Fruit fly (Drosophila melanogaster) whole organism, prepupa: ENCODE measurements around the gene TrpRS.

Experiments
- Blimp-1 ChIP-seq: fragments of 200-800 bp; sonication (Bioruptor generic); optimal IDR thresholded peaks from 3 replicates; lab custom pipeline; 2017; ENCODE audit warnings: missing biosample characterization, missing genetic modification characterization, mild to moderate bottlenecking, moderate library complexity, missing genetic modification reagents
- CG10631 ChIP-seq: fragments of 200-800 bp; sonication (Bioruptor generic); optimal IDR thresholded peaks from 2 replicates; lab custom pipeline; 2016; ENCODE audit warnings: missing biosample characterization, missing genetic modification characterization
- CG10669 ChIP-seq: fragments of 200-800 bp; sonication (Bioruptor generic); optimal IDR thresholded peaks from 3 replicates; lab custom pipeline; 2018; ENCODE audit warnings: missing biosample characterization, mild to moderate bottlenecking, missing genetic modification characterization, moderate library complexity
- CG11294 ChIP-seq: fragments of 200-800 bp; sonication (Bioruptor generic); IDR thresholded peaks from 2 replicates; pipeline ENCODE4 v1.3.6; 2022; ENCODE audit warnings: missing biosample characterization, missing genetic modification characterization
- CG11902 ChIP-seq: fragments of 200-800 bp; sonication (Bioruptor generic); optimal IDR thresholded peaks from 3 replicates; lab custom pipeline; 2016; ENCODE audit warnings: missing biosample characterization, missing genetic modification characterization
- CG15336 ChIP-seq: fragments of 200-800 bp; sonication (Bioruptor generic); IDR thresholded peaks from 2 replicates; pipeline ENCODE4 v1.3.6; 2022; ENCODE audit warnings: missing biosample characterization, missing genetic modification characterization
- CG1621 ChIP-seq: fragments of 200-800 bp; sonication (Bioruptor generic); optimal IDR thresholded peaks from 3 replicates; lab custom pipeline; 2018; ENCODE audit warnings: missing biosample characterization, mild to moderate bottlenecking, missing genetic modification characterization
- CG16779 ChIP-seq: fragments of 200-800 bp; sonication (Bioruptor generic); optimal IDR thresholded peaks from 3 replicates; lab custom pipeline; 2017; ENCODE audit warnings: missing biosample characterization, mild to moderate bottlenecking, missing genetic modification characterization
- CG3032 ChIP-seq: fragments of 200-800 bp; optimal IDR thresholded peaks from 2 replicates; lab custom pipeline; 2019; ENCODE audit warnings: missing biosample characterization, mild to moderate bottlenecking, missing genetic modification characterization, moderate library complexity
- CG31627 ChIP-seq: fragments of 200-800 bp; sonication (Bioruptor generic); optimal IDR thresholded peaks from 3 replicates; lab custom pipeline; 2016; ENCODE audit warnings: missing biosample characterization, missing genetic modification characterization
- CG32006 ChIP-seq: fragments of 200-800 bp; sonication (Bioruptor generic); optimal IDR thresholded peaks from 3 replicates; lab custom pipeline; 2017; ENCODE audit warnings: missing biosample characterization, mild to moderate bottlenecking, missing genetic modification characterization
- CG34406 ChIP-seq: fragments of 200-800 bp; sonication (Bioruptor generic); optimal IDR thresholded peaks from 3 replicates; lab custom pipeline; 2016; ENCODE audit warnings: missing biosample characterization, missing genetic modification characterization
- CG3919 ChIP-seq: fragments of 200-800 bp; sonication (Bioruptor generic); optimal IDR thresholded peaks from 3 replicates; lab custom pipeline; 2016; ENCODE audit warnings: missing biosample characterization, missing genetic modification characterization
- CG4318 ChIP-seq: fragments of 200-800 bp; sonication (Bioruptor generic); optimal IDR thresholded peaks from 3 replicates; lab custom pipeline; 2017; ENCODE audit warnings: missing biosample characterization, mild to moderate bottlenecking, missing genetic modification characterization
- CG6276 ChIP-seq: fragments of 200-800 bp; sonication (Bioruptor generic); optimal IDR thresholded peaks from 2 replicates; lab custom pipeline; 2017; ENCODE audit warnings: missing biosample characterization, mild to moderate bottlenecking, missing genetic modification characterization
- CG6792 ChIP-seq: fragments of 200-800 bp; sonication (Bioruptor generic); optimal IDR thresholded peaks from 3 replicates; lab custom pipeline; 2016; ENCODE audit warnings: missing biosample characterization, missing genetic modification characterization
- CG6808 ChIP-seq: fragments of 200-800 bp; sonication (Bioruptor generic); optimal IDR thresholded peaks from 3 replicates; lab custom pipeline; 2017; ENCODE audit warnings: missing biosample characterization, missing genetic modification characterization, mild to moderate bottlenecking, moderate library complexity, missing genetic modification reagents
- CG6854 ChIP-seq: fragments of 200-800 bp; sonication (Bioruptor generic); optimal IDR thresholded peaks from 2 replicates; lab custom pipeline; 2017; ENCODE audit warnings: missing biosample characterization, mild to moderate bottlenecking, missing genetic modification characterization
- CG7368 ChIP-seq: fragments of 200-800 bp; sonication (Bioruptor generic); optimal IDR thresholded peaks from 3 replicates; lab custom pipeline; 2016; ENCODE audit warnings: missing biosample characterization, missing genetic modification characterization
- CG8319 ChIP-seq: fragments of 200-800 bp; sonication (Bioruptor generic); optimal IDR thresholded peaks from 3 replicates; lab custom pipeline; 2016; ENCODE audit warnings: missing biosample characterization, missing genetic modification characterization
- CG8632 ChIP-seq: fragments of 200-800 bp; sonication (Bioruptor generic); optimal IDR thresholded peaks from 3 replicates; lab custom pipeline; 2016; ENCODE audit warnings: missing biosample characterization, missing genetic modification characterization
- CG9139 ChIP-seq: fragments of 200-800 bp; sonication (Bioruptor generic); optimal IDR thresholded peaks from 3 replicates; lab custom pipeline; 2017; ENCODE audit warnings: missing biosample characterization, mild to moderate bottlenecking, missing genetic modification characterization
- Eip75B ChIP-seq: fragments of 200-800 bp; sonication (Bioruptor generic); optimal IDR thresholded peaks from 3 replicates; lab custom pipeline; 2016; ENCODE audit warnings: missing biosample characterization, missing genetic modification characterization
- Eip78C ChIP-seq: fragments of 200-800 bp; sonication (Bioruptor generic); peaks from one replicate; lab custom pipeline; 2016; ENCODE audit warnings: missing biosample characterization, missing genetic modification characterization
- Ets21C ChIP-seq: fragments of 200-800 bp; sonication (Bioruptor generic); optimal IDR thresholded peaks from 3 replicates; lab custom pipeline; 2016; ENCODE audit warnings: missing biosample characterization, missing genetic modification characterization
- Ets96B ChIP-seq: fragments of 200-800 bp; optimal IDR thresholded peaks from 2 replicates; lab custom pipeline; 2019; ENCODE audit warnings: missing biosample characterization, mild to moderate bottlenecking, missing genetic modification characterization, moderate library complexity
- Gug ChIP-seq: fragments of 200-800 bp; sonication (Bioruptor generic); IDR thresholded peaks from 2 replicates; pipeline ENCODE4 v1.3.6; 2022; ENCODE audit warnings: missing biosample characterization, missing genetic modification characterization
- Hr38 ChIP-seq: sonication (Bioruptor generic); optimal IDR thresholded peaks from 2 replicates; lab custom pipeline; 2016; ENCODE audit warnings: missing biosample characterization, missing genetic modification characterization
- Hr39 ChIP-seq: fragments of 200-800 bp; sonication (Bioruptor generic); optimal IDR thresholded peaks from 2 replicates; lab custom pipeline; 2016; ENCODE audit warnings: missing biosample characterization, missing genetic modification characterization
- Hr4 ChIP-seq: fragments of 200-800 bp; sonication (Bioruptor generic); optimal IDR thresholded peaks from 3 replicates; lab custom pipeline; 2016; ENCODE audit warnings: missing biosample characterization, missing genetic modification characterization
- Lpt ChIP-seq: fragments of 200-800 bp; sonication (Bioruptor generic); optimal IDR thresholded peaks from 3 replicates; lab custom pipeline; 2016; ENCODE audit warnings: missing biosample characterization, missing genetic modification characterization
- Met ChIP-seq: fragments of 200-800 bp; sonication (Bioruptor generic); optimal IDR thresholded peaks from 3 replicates; lab custom pipeline; 2016; ENCODE audit warnings: missing biosample characterization, missing genetic modification characterization
- Smox ChIP-seq: fragments of 200-800 bp; sonication (Bioruptor generic); optimal IDR thresholded peaks from 3 replicates; lab custom pipeline; 2016; ENCODE audit warnings: missing biosample characterization, missing genetic modification characterization
- Sox102F ChIP-seq: fragments of 200-800 bp; sonication (Bioruptor generic); optimal IDR thresholded peaks from 2 replicates; lab custom pipeline; 2016; ENCODE audit warnings: missing biosample characterization, mild to moderate bottlenecking, missing genetic modification characterization
- achi ChIP-seq: fragments of 200-800 bp; sonication (Bioruptor generic); optimal IDR thresholded peaks from 3 replicates; lab custom pipeline; 2016; ENCODE audit warnings: missing biosample characterization, missing genetic modification characterization
- cyc ChIP-seq: fragments of 200-800 bp; sonication (Bioruptor generic); optimal IDR thresholded peaks from 3 replicates; lab custom pipeline; 2016; ENCODE audit warnings: missing biosample characterization, missing genetic modification characterization
- dac ChIP-seq: fragments of 200-800 bp; sonication (Bioruptor generic); optimal IDR thresholded peaks from 2 replicates; lab custom pipeline; 2017; ENCODE audit warnings: missing biosample characterization, mild to moderate bottlenecking, missing genetic modification characterization
- esn ChIP-seq: fragments of 200-800 bp; sonication (Bioruptor generic); optimal IDR thresholded peaks from 2 replicates; lab custom pipeline; 2016; ENCODE audit warnings: missing biosample characterization, mild to moderate bottlenecking, missing genetic modification characterization, moderate library complexity
- fd59A ChIP-seq: fragments of 200-800 bp; sonication (Bioruptor generic); optimal IDR thresholded peaks from 2 replicates; lab custom pipeline; 2017; ENCODE audit warnings: missing biosample characterization, mild to moderate bottlenecking, missing genetic modification characterization, missing genetic modification reagents
- fd85E ChIP-seq: fragments of 200-800 bp; sonication (Bioruptor generic); optimal IDR thresholded peaks from 3 replicates; lab custom pipeline; 2016; ENCODE audit warnings: missing biosample characterization, missing genetic modification characterization
- fkh ChIP-seq: fragments of 200-800 bp; sonication (Bioruptor generic); optimal IDR thresholded peaks from 3 replicates; lab custom pipeline; 2017; ENCODE audit warnings: missing biosample characterization, mild to moderate bottlenecking, missing genetic modification characterization, moderate library complexity
- lz ChIP-seq: fragments of 200-800 bp; sonication (Bioruptor generic); optimal IDR thresholded peaks from 3 replicates; lab custom pipeline; 2016; ENCODE audit warnings: missing biosample characterization, missing genetic modification characterization
- net ChIP-seq: fragments of 200-800 bp; sonication (Bioruptor generic); optimal IDR thresholded peaks from 3 replicates; lab custom pipeline; 2016; ENCODE audit warnings: missing biosample characterization, missing genetic modification characterization
- pdm3 ChIP-seq: fragments of 200-800 bp; sonication (Bioruptor generic); optimal IDR thresholded peaks from 3 replicates; lab custom pipeline; 2016; ENCODE audit warnings: missing biosample characterization, missing genetic modification characterization
- salr ChIP-seq, 2 experiments: fragments of 200-800 bp; sonication (Bioruptor generic); optimal IDR thresholded peaks; 3 replicates each; lab custom pipeline; 2016 to 2018; ENCODE audit warnings: missing biosample characterization in 2 of 2, missing genetic modification characterization in 2 of 2, mild to moderate bottlenecking in 1 of 2
- spab ChIP-seq: fragments of 200-800 bp; sonication (Bioruptor generic); optimal IDR thresholded peaks from 2 replicates; lab custom pipeline; 2017; ENCODE audit warnings: missing biosample characterization, mild to moderate bottlenecking, missing genetic modification characterization, missing genetic modification reagents
- ss ChIP-seq, 2 experiments: fragments of 200-800 bp; sonication (Bioruptor generic); optimal IDR thresholded peaks; 2 replicates in 1 of 2; 3 replicates in 1 of 2; lab custom pipeline; 2017 to 2018; ENCODE audit warnings: mild to moderate bottlenecking in 2 of 2, missing biosample characterization in 2 of 2, missing genetic modification characterization in 2 of 2, moderate library complexity in 1 of 2
- svp ChIP-seq: fragments of 200-800 bp; sonication (Bioruptor generic); peaks from one replicate; lab custom pipeline; 2016; ENCODE audit warnings: missing biosample characterization, missing genetic modification characterization
- topi ChIP-seq: fragments of 200-800 bp; sonication (Bioruptor generic); optimal IDR thresholded peaks from 3 replicates; lab custom pipeline; 2016; ENCODE audit warnings: missing biosample characterization, missing genetic modification characterization

The TrpRS gene

dm6 chr3R:9226146-9226545 is 40.6 kb downstream of the TrpRS start (continued):
- TF ChIP-seq salr (GFP tag; optimal IDR thresholded peaks at IDR 0.05; lab: Kevin White, UChicago) (no peak), fd59A (peak; percentile 10), net (GFP tag; lab: Kevin White, UChicago) (no peak), CG6854 (GFP tag; lab: Kevin White, UChicago) (no peak), dac (no peak), CG4318 (GFP tag; lab: Kevin White, UChicago) (no peak), Lpt (GFP tag; lab: Kevin White, UChicago) (no peak), CG8632 (GFP tag; lab: Kevin White, UChicago) (no peak), CG3919 (GFP tag; lab: Kevin White, UChicago) (no peak), svp (GFP tag; lab: Kevin White, UChicago) (no peak), achi (no peak), Eip75B (GFP tag; lab: Kevin White, UChicago) (peak; percentile 4), CG3032 (no peak)

DNA sequence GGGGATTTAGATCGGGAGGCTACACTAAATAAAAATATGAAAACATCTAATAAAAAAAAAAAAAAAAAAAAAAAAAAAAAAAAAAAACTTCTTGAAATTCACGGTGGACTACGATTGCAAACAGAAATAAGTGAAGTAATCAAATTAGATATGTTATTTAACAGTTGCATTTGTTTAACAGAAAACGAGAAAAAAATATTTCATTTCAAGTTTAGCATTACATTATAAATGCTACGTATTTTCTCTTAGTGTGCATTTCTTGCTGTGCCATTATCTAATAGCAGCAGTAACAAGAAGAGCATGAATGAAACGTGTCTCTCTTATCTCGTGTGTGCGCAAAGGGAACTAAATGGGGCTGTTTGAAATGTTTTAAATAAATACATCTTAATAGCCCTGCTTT is 41.9 kb downstream of the TrpRS start:
- TF ChIP-seq Sox102F, result no peak
- no peak for TF ChIP-seq Blimp-1
- peak; percentile 29 for TF ChIP-seq net (GFP tag; lab: Kevin White, UChicago)
- TF ChIP-seq Ets96B (tag; lab: Kevin White, UChicago), result peak; percentile 36
- no peak for TF ChIP-seq fd85E (GFP tag; lab: Kevin White, UChicago)
- peak; percentile 61 for TF ChIP-seq pdm3
- no peak for TF ChIP-seq CG1621
- no peak for TF ChIP-seq fd59A
- peak; percentile 18 for TF ChIP-seq Met (GFP tag; lab: Kevin White, UChicago)
- peak; percentile 45 for TF ChIP-seq CG8632 (GFP tag; lab: Kevin White, UChicago)
- peak; percentile 74 for TF ChIP-seq achi
- peak; percentile 35 for TF ChIP-seq CG6792 (GFP tag; lab: Kevin White, UChicago)
- no peak for TF ChIP-seq CG31627 (GFP tag; lab: Kevin White, UChicago)
- TF ChIP-seq CG10669 (GFP tag; lab: Kevin White, UChicago), result peak; percentile 10
- TF ChIP-seq svp (GFP tag; lab: Kevin White, UChicago), result peak; percentile 74
- no peak for TF ChIP-seq CG8319
- no peak for TF ChIP-seq CG6808 (GFP tag; lab: Kevin White, UChicago)
- peak; percentile 17 for TF ChIP-seq spab
- peak in 1 of 2 experiments; percentile 75 for TF ChIP-seq salr (GFP tag; optimal IDR thresholded peaks at IDR 0.05; lab: Kevin White, UChicago)
- TF ChIP-seq CG10631 (GFP tag; lab: Kevin White, UChicago), result peak; percentile 72
- peak; percentile 28 for TF ChIP-seq esn (GFP tag; lab: Kevin White, UChicago)
- TF ChIP-seq Eip75B (GFP tag; lab: Kevin White, UChicago), result peak; percentile 24
- TF ChIP-seq Hr4 (GFP tag; lab: Kevin White, UChicago), result peak; percentile 78
- no peak for TF ChIP-seq CG7368
- TF ChIP-seq CG3919 (GFP tag; lab: Kevin White, UChicago), result peak; percentile 65
- TF ChIP-seq fkh (GFP tag; lab: Kevin White, UChicago), result no peak
- TF ChIP-seq Gug (GFP tag; lab: Robert Waterston, UW), result peak; percentile 65
- TF ChIP-seq cyc, result no peak
- TF ChIP-seq CG34406 (GFP tag; lab: Kevin White, UChicago), result peak; percentile 53
- peak; percentile 31 for TF ChIP-seq CG4318 (GFP tag; lab: Kevin White, UChicago)
- TF ChIP-seq Eip78C, result peak; percentile 91
- TF ChIP-seq CG6854 (GFP tag; lab: Kevin White, UChicago), result no peak
- TF ChIP-seq CG11902 (GFP tag; lab: Kevin White, UChicago), result no peak
- no peak for TF ChIP-seq Ets21C (GFP tag; lab: Kevin White, UChicago)
- TF ChIP-seq Smox (GFP tag; lab: Kevin White, UChicago), result peak; percentile 15
- TF ChIP-seq CG9139 (GFP tag; lab: Kevin White, UChicago), result no peak
- TF ChIP-seq ss (GFP tag; optimal IDR thresholded peaks at IDR 0.05; lab: Kevin White, UChicago), result no peak
- peak; percentile 68 for TF ChIP-seq Lpt (GFP tag; lab: Kevin White, UChicago)
- no peak for TF ChIP-seq CG16779 (tag; lab: Kevin White, UChicago)
- TF ChIP-seq topi, result no peak
- TF ChIP-seq lz, result peak; percentile 1
- no peak for TF ChIP-seq dac
- no peak for TF ChIP-seq Hr38 (GFP tag; lab: Kevin White, UChicago)
- TF ChIP-seq Hr39 (GFP tag; lab: Kevin White, UChicago), result no peak
- TF ChIP-seq CG32006, result peak; percentile 71
- TF ChIP-seq CG11294 (GFP tag; lab: Robert Waterston, UW), result peak; percentile 42; the same call in 1 of the 2 replicates
- TF ChIP-seq CG15336 (GFP tag; lab: Robert Waterston, UW), result peak; percentile 83
- peak; percentile 59 for TF ChIP-seq CG6276 (GFP tag; lab: Kevin White, UChicago)
